Fruit fly (Drosophila melanogaster): ENCODE results near the gene CG13460.

CG13460 gene

DNA sequence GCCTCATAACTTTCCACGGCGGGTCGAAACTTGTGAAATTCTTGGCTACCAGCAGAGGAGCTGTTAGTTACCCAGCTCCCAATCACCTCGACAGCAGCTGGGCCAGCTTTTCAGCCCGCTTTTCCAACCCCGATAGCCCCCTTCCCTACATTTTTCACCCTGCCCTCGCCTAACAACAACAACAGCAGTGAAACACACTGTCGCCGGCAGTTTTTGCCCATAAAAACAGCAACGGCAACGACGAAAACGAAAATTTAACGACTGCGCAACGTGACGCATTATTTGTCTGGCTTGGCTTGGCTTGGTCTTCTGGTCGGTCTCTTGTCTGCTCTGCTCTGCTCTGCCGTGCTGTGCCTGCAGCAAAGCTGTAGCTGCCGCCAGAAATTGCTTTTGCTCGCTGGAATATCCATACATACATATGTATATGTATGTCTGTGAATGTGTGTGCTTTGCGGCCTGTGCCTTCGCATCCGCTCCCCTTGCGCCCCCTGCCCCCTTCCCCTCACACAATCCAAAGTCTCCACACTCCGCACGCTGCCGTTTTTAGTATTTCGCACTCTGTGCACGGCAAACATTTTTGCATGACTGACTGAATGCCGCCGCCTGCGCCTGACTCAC is 45.8 kb upstream of the CG13460 start (continued):
- TF ChIP-seq unc-4 (GFP tag; IDR thresholded peaks at IDR 0.05; ENCODE audit: partially characterized antibody) = 0 out of 2 replicates have a peak, but pooled peaks have one; percentile 28
- TF ChIP-seq Max (GFP tag; optimal IDR thresholded peaks at IDR 0.05) = no peak
- TF ChIP-seq CG2199 (GFP tag; IDR thresholded peaks at IDR 0.05) = 0 out of 3 replicates have a peak, but pooled peaks have one; percentile 29

DNA sequence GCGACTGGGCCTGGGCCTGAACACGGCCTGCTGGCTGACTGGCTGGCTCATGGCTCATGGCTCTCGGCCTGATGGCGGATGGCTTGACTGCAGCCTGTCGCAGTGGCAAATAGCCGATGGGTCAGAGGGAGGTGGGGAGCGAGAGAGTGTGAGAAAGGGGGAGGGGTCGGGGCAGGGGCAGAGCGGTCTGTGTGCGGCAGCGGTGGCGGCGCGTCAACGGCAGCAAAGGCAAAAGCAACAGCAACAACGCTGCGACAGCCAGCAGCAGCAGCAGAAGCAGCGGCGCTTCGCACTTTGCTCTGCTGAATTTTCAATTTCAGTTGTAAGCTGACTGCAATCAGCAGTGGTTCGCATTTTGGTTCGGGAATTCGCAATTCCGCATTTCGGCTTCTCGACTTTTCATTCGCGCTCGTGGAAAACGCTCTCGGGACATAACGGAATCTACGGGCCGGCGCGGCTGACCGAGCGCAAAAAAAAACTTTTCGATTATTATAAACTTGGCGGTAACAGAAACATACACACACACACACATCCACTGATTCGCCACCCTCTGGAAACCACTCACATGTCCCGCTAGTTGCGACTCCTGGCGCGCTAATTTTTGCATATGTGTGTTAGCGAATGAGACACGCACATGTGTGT is 44.2 kb upstream of the CG13460 start, which contains the start of gene CG45071:
Gene CG45071 (plus strand): TSS at position 317 of the 642 bp plus-strand sequence.
- no peak for TF ChIP-seq MESR4 (GFP tag; optimal IDR thresholded peaks at IDR 0.05)
- 0 out of 2 replicates have a peak, but pooled peaks have one; percentile 15 for TF ChIP-seq CG43689 (GFP tag; IDR thresholded peaks at IDR 0.05)
- peak; percentile 26 for TF ChIP-seq Deaf1 (tag; optimal IDR thresholded peaks at IDR 0.05)
- no peak for TF ChIP-seq Side (GFP tag; optimal IDR thresholded peaks at IDR 0.05)
- no peak for TF ChIP-seq bab2 (GFP tag; optimal IDR thresholded peaks at IDR 0.05)
- peak; percentile 93 for TF ChIP-seq crol (GFP tag; IDR thresholded peaks at IDR 0.05)
- no peak for TF ChIP-seq CG4404 (GFP tag; IDR thresholded peaks at IDR 0.05)
- TF ChIP-seq Drgx (GFP tag; IDR thresholded peaks at IDR 0.05) = peak; percentile 25; the same call in 1 of the 2 replicates
- TF ChIP-seq CG7987 (GFP tag; optimal IDR thresholded peaks at IDR 0.05) = no peak
- TF ChIP-seq chinmo (GFP tag; IDR thresholded peaks at IDR 0.05; ENCODE audit: partially characterized antibody) = 0 out of 4 replicates have a peak, but pooled peaks have one; percentile 61
- TF ChIP-seq CG3726 (GFP tag; IDR thresholded peaks at IDR 0.05) = 0 out of 3 replicates have a peak, but pooled peaks have one; percentile 51
- TF ChIP-seq abd-A (tag; optimal IDR thresholded peaks at IDR 0.05) = no peak
- TF ChIP-seq CG6813 (GFP tag; optimal IDR thresholded peaks at IDR 0.05) = no peak
- peak; percentile 59 for TF ChIP-seq CG6854 (GFP tag; optimal IDR thresholded peaks at IDR 0.05)
- TF ChIP-seq CG15011 (GFP tag; optimal IDR thresholded peaks at IDR 0.05) = no peak
- TF ChIP-seq dmrt11E (tag; optimal IDR thresholded peaks at IDR 0.05) = no peak
- no peak for TF ChIP-seq ham (GFP tag; IDR thresholded peaks at IDR 0.05)
- TF ChIP-seq CG13894 (tag; optimal IDR thresholded peaks at IDR 0.05) = no peak
- TF ChIP-seq CG7963 (GFP tag; IDR thresholded peaks at IDR 0.05; ENCODE audit: partially characterized antibody) = no peak
- TF ChIP-seq CG17186 (GFP tag; optimal IDR thresholded peaks at IDR 0.05) = no peak
- no peak for TF ChIP-seq Eip74EF (GFP tag; optimal IDR thresholded peaks at IDR 0.05)
- TF ChIP-seq CG11695 (GFP tag; IDR thresholded peaks at IDR 0.05) = no peak
- no peak for TF ChIP-seq wek (GFP tag; optimal IDR thresholded peaks at IDR 0.05)
- no peak for TF ChIP-seq CG4424 (GFP tag; optimal IDR thresholded peaks at IDR 0.05)
- TF ChIP-seq C15 (GFP tag; IDR thresholded peaks at IDR 0.05) = no peak
- peak; percentile 47 for TF ChIP-seq nom (GFP tag; optimal IDR thresholded peaks at IDR 0.05)
- TF ChIP-seq cg (GFP tag; optimal IDR thresholded peaks at IDR 0.05) = peak; percentile 2
- TF ChIP-seq bbx (GFP tag; IDR thresholded peaks at IDR 0.05; ENCODE audit: partially characterized antibody) = peak; percentile 11; the same call in 1 of the 2 replicates
- no peak for TF ChIP-seq CG3065 (GFP tag; optimal IDR thresholded peaks at IDR 0.05)
- TF ChIP-seq cas (GFP tag; IDR thresholded peaks at IDR 0.05) = no peak
- TF ChIP-seq CG15696 (tag; optimal IDR thresholded peaks at IDR 0.05) = no peak
- no peak for TF ChIP-seq Dll (GFP tag; IDR thresholded peaks at IDR 0.05; ENCODE audit: partially characterized antibody)
- peak; percentile 48 for TF ChIP-seq Adf1 (GFP tag; IDR thresholded peaks at IDR 0.05)
- peak; percentile 79 for TF ChIP-seq onecut (GFP tag; IDR thresholded peaks at IDR 0.05)
- TF ChIP-seq Opbp (GFP tag; IDR thresholded peaks at IDR 0.05; ENCODE audit: partially characterized antibody) = 0 out of 3 replicates have a peak, but pooled peaks have one; percentile 16
- no peak for TF ChIP-seq CG4282 (GFP tag; optimal IDR thresholded peaks at IDR 0.05)
